Worm (Caenorhabditis elegans) whole organism, mixed stage, embryonic: ENCODE data around the gene R12B2.8.

Experiments
- blmp-1 ChIP-seq: fragments of 150-350 bp; optimal IDR thresholded peaks from 2 replicates; lab custom pipeline; 2014; ENCODE audit warnings: missing biosample characterization, missing genetic modification characterization
- drap-1 ChIP-seq: fragments of 200-800 bp; sonication (Bioruptor generic); optimal IDR thresholded peaks from 3 replicates; lab custom pipeline; 2018; ENCODE audit warnings: mild to moderate bottlenecking, missing genetic modification characterization, missing compliant biosample characterization
- elt-3 ChIP-seq: fragments of 150-350 bp; optimal IDR thresholded peaks from 2 replicates; lab custom pipeline; 2014; ENCODE audit warnings: missing biosample characterization, missing genetic modification characterization
- lin-13 ChIP-seq: fragments of 150-350 bp; optimal IDR thresholded peaks from 2 replicates; lab custom pipeline; 2014; ENCODE audit warnings: missing biosample characterization, missing genetic modification characterization
- nhr-12 ChIP-seq: fragments of 150-350 bp; optimal IDR thresholded peaks from 2 replicates; lab custom pipeline; 2014; ENCODE audit warnings: missing biosample characterization, missing genetic modification characterization
- nhr-76 ChIP-seq: sonication (generic microtip); optimal IDR thresholded peaks from 2 replicates; lab custom pipeline; 2017; ENCODE audit warnings: missing biosample characterization, missing genetic modification characterization
- pha-4 ChIP-seq: fragments of 150-350 bp; optimal IDR thresholded peaks from 2 replicates; lab custom pipeline; 2018; ENCODE audit warnings: missing biosample characterization, missing genetic modification reagents, missing genetic modification characterization
- snpc-4 ChIP-seq: fragments of 150-350 bp; optimal IDR thresholded peaks from 2 replicates; lab custom pipeline; 2014; ENCODE audit warnings: missing biosample characterization, missing genetic modification characterization
- tbx-8 ChIP-seq: fragments of 200-800 bp; sonication (Bioruptor generic); optimal IDR thresholded peaks from 2 replicates; lab custom pipeline; 2018; ENCODE audit warnings: mild to moderate bottlenecking, missing genetic modification characterization, moderate library complexity, missing compliant biosample characterization
- unc-39 ChIP-seq: fragments of 150-350 bp; optimal IDR thresholded peaks from 2 replicates; lab custom pipeline; 2014; ENCODE audit warnings: missing biosample characterization, missing genetic modification characterization

- no peak for TF ChIP-seq elt-3 (tag; lab: Kevin White, UChicago)
- TF ChIP-seq nhr-12 (tag; lab: Kevin White, UChicago), result no peak
- TF ChIP-seq tbx-8 (GFP tag; lab: Kevin White, UChicago), result no peak
- no peak for TF ChIP-seq snpc-4
- no peak for TF ChIP-seq blmp-1 (tag; lab: Kevin White, UChicago)
- TF ChIP-seq nhr-76 (tag; lab: Kevin White, UChicago), result no peak
- no peak for TF ChIP-seq pha-4 (tag; lab: Kevin White, UChicago)
- no peak for TF ChIP-seq lin-13 (tag; lab: Kevin White, UChicago)
- no peak for TF ChIP-seq drap-1 (GFP tag; lab: Kevin White, UChicago)
- TF ChIP-seq unc-39 (tag; lab: Kevin White, UChicago), result no peak
Measured at ce11 chrIII:5875418-5875702, 51.6 kb downstream of the R12B2.8 start.
